Comparison of ENCODE assay signal across 2 worm cellular contexts in genomic region chrIV:6978625-6979024, ce11.
A peak's percentile ranks its signal among the peaks of the same experiment; 100 is the strongest.
TF ChIP-seq lines count a peak whose summit lies in the region.

No protein-coding gene starts in this region.

TF ChIP-seq in whole organism, L4 larva, 104 proteins besides CTCF, POLR2A, EP300 and RAD21:
- TF ChIP-seq arid-1 (GFP tag; conservative IDR thresholded peaks at IDR 0.05; lab: Robert Waterston, UW) (no peak), snpc-1.2 (GFP tag; IDR thresholded peaks at IDR 0.05; lab: Robert Waterston, UW) (peak; percentile 61; the same call in 1 of the 2 replicates)

TF ChIP-seq in whole organism, young adult, 124 proteins besides CTCF, POLR2A, EP300 and RAD21:
- peak; percentile 44 for TF ChIP-seq F49E8.2 (tag; optimal IDR thresholded peaks at IDR 0.05; lab: Kevin White, UChicago; ENCODE audit: insufficient read depth)
- TF ChIP-seq egl-44 (GFP tag; IDR thresholded peaks at IDR 0.05; lab: Robert Waterston, UW), result 0 out of 2 replicates have a peak, but pooled peaks have one; percentile 13
- TF ChIP-seq madf-6 (GFP tag; IDR thresholded peaks at IDR 0.05; lab: Robert Waterston, UW), result peak; percentile 43; the same call in 1 of the 2 replicates
- TF ChIP-seq F33H1.4 (GFP tag; IDR thresholded peaks at IDR 0.05; lab: Robert Waterston, UW), result peak; percentile 16; the same call in 1 of the 2 replicates
- TF ChIP-seq nfyb-1 (GFP tag; IDR thresholded peaks at IDR 0.05; lab: Robert Waterston, UW), result no peak
- TF ChIP-seq attf-6 (GFP tag; IDR thresholded peaks at IDR 0.05; lab: Robert Waterston, UW), result 0 out of 2 replicates have a peak, but pooled peaks have one; percentile 35
- no peak for TF ChIP-seq ztf-28 (GFP tag; IDR thresholded peaks at IDR 0.05; lab: Robert Waterston, UW)
- TF ChIP-seq snpc-4 (GFP tag; optimal IDR thresholded peaks at IDR 0.05; lab: Kevin White, UChicago), result no peak
- TF ChIP-seq snpc-4 (tag; optimal IDR thresholded peaks at IDR 0.05; lab: Kevin White, UChicago), result peak in 1 of 4 experiments; percentile 39
- TF ChIP-seq snpc-3.4 (tag; optimal IDR thresholded peaks at IDR 0.05; lab: Kevin White, UChicago), result peak; percentile 61
- TF ChIP-seq bed-2 (GFP tag; IDR thresholded peaks at IDR 0.05; lab: Robert Waterston, UW), result no peak

Comparison
In these comparisons a context has a peak if more than half of its experiments do, and no peak if none do; other contexts are left out.
1. Of the 7 proteins assayed by ChIP-seq in both whole organism, young adult and whole organism, L4 larva: peak only in whole organism, young adult: F49E8.2; only in whole organism, L4 larva: none; in both: none; in neither: 5; mixed calls (peak in some experiments, not most) for 1.